Worm (Caenorhabditis elegans): ENCODE results near the gene Y67D8B.3.

DNA sequence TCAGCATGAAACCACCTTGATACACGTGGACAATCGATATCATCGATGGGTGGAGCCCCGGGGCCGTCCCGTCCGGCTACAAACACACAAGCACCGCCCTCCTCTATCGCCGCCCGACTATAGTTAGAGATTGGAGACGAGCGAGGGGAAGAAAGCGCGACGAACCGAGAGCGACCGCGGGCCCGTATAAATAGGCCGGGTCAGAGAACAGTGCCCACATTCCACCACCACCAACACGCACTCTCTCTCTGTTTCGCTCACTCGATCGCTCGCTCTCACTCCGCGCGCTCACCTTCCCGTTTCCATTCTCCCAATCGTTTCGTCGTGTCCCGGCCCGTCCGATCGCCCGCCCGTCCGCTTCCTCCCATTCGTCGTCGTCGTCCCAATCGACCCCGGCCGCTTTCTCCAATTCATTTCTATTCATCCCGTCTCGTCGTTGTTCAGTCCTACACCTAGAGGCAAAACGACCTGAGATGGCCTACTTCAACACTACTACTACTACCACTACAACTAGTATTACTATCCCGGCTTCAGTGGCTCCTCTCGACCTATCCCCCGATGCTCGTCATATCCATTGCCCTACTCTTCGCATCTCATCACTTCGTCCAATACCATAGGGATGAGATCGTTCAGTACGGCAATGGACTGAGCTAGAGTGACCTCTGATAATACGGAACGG, 30.8 kb upstream of the Y67D8B.3 start:
- TF ChIP-seq aly-1 (tag; optimal IDR thresholded peaks at IDR 0.05) (no peak), ama-1 (optimal IDR thresholded peaks at IDR 0.05) (peak; percentile 99), ceh-36 (tag; optimal IDR thresholded peaks at IDR 0.05) (peak; percentile 27), scrt-1 (GFP tag; IDR thresholded peaks at IDR 0.05) (peak; percentile 74), ets-7 (tag; optimal IDR thresholded peaks at IDR 0.05) (peak; percentile 47), F13C5.2 (tag; optimal IDR thresholded peaks at IDR 0.05) (peak; percentile 81)

All from whole organism, early embryonic.